Worm (Caenorhabditis elegans) whole organism, early embryonic: ENCODE measurements around the gene polk-1.

Source experiments
- B0310.2 ChIP-seq: sonication (generic microtip); optimal IDR thresholded peaks from 2 replicates; lab custom pipeline; 2016; ENCODE audit warnings: mild to moderate bottlenecking, missing genetic modification characterization, missing compliant biosample characterization
- F13C5.2 ChIP-seq: sonication (generic microtip); optimal IDR thresholded peaks from 2 replicates; lab custom pipeline; 2017; ENCODE audit warnings: mild to moderate bottlenecking, missing genetic modification characterization, inconsistent platforms, missing compliant biosample characterization
- aly-1 ChIP-seq: sonication (generic microtip); optimal IDR thresholded peaks from 2 replicates; lab custom pipeline; 2016; ENCODE audit warnings: missing genetic modification characterization, missing compliant biosample characterization
- ama-1 ChIP-seq: fragments of 150-350 bp; optimal IDR thresholded peaks from 2 replicates; lab custom pipeline; 2014
- ceh-13 ChIP-seq: fragments of 200-800 bp; sonication (Bioruptor generic); optimal IDR thresholded peaks from 2 replicates; lab custom pipeline; 2018; ENCODE audit warnings: mild to moderate bottlenecking, missing genetic modification characterization, missing compliant biosample characterization
- ceh-36 ChIP-seq: sonication (generic microtip); optimal IDR thresholded peaks from 2 replicates; lab custom pipeline; 2016; ENCODE audit warnings: missing genetic modification characterization, inconsistent platforms, missing compliant biosample characterization
- ets-7 ChIP-seq: sonication (generic microtip); optimal IDR thresholded peaks from 2 replicates; lab custom pipeline; 2016; ENCODE audit warnings: missing genotype, missing genetic modification characterization, missing compliant biosample characterization
- flt-1 ChIP-seq: fragments of 200-800 bp; sonication (Bioruptor generic); IDR thresholded peaks from 2 replicates; pipeline ENCODE4 v1.3.6; 2022; ENCODE audit warnings: missing genetic modification characterization, missing compliant biosample characterization
- hmbx-1 ChIP-seq: sonication (generic microtip); optimal IDR thresholded peaks from 2 replicates; lab custom pipeline; 2016; ENCODE audit warnings: mild to moderate bottlenecking, missing genetic modification characterization, missing compliant biosample characterization
- hmg-4 ChIP-seq: fragments of 200-800 bp; sonication (Bioruptor generic); optimal IDR thresholded peaks from 2 replicates; lab custom pipeline; 2018; ENCODE audit warnings: mild to moderate bottlenecking, missing genetic modification characterization, missing compliant biosample characterization
- hnd-1 ChIP-seq: sonication (generic microtip); optimal IDR thresholded peaks from 2 replicates; lab custom pipeline; 2016; ENCODE audit warnings: missing genetic modification characterization, missing compliant biosample characterization
- pes-1 ChIP-seq: fragments of 200-800 bp; sonication (Bioruptor generic); IDR thresholded peaks from 2 replicates; pipeline ENCODE4 v1.3.6; 2022; ENCODE audit warnings: missing genetic modification reagents, missing genetic modification characterization, missing compliant biosample characterization
- scrt-1 ChIP-seq: fragments of 200-800 bp; sonication (Bioruptor generic); IDR thresholded peaks from 2 replicates; pipeline ENCODE4 v1.3.6; 2022; ENCODE audit warnings: missing genetic modification characterization, missing compliant biosample characterization
- sea-1 ChIP-seq: fragments of 200-800 bp; sonication (Bioruptor generic); conservative IDR thresholded peaks from 2 replicates; pipeline ENCODE4 v1.3.6; 2022; ENCODE audit warnings: missing genetic modification characterization, missing compliant biosample characterization
- tbx-11 ChIP-seq: fragments of 200-800 bp; sonication (Bioruptor generic); IDR thresholded peaks from 2 replicates; pipeline ENCODE4 v1.3.6; 2022; ENCODE audit warnings: missing genetic modification characterization, missing compliant biosample characterization
- tbx-37 ChIP-seq: fragments of 200-800 bp; sonication (Bioruptor generic); conservative IDR thresholded peaks from 2 replicates; pipeline ENCODE4 v1.3.6; 2022; ENCODE audit warnings: missing genetic modification reagents, missing genetic modification characterization, missing compliant biosample characterization
- tra-4 ChIP-seq: sonication (generic microtip); optimal IDR thresholded peaks from 2 replicates; lab custom pipeline; 2017; ENCODE audit warnings: missing genetic modification characterization, missing compliant biosample characterization

Gene polk-1

ce11 chrIII:8628405-8628982 lies at the start of gene polk-1, which contains the start of gene gpr-1:
polk-1 (minus strand) TSS chrIII:8628590.
gpr-1 (plus strand) TSS chrIII:8628932.
- TF ChIP-seq ets-7 (no peak), ceh-36 (tag; lab: Kevin White, UChicago) (no peak), tbx-11 (GFP tag; lab: Robert Waterston, UW) (no peak), hmbx-1 (no peak), B0310.2 (tag; lab: Kevin White, UChicago) (no peak), aly-1 (tag; lab: Kevin White, UChicago) (no peak), pes-1 (GFP tag; lab: Robert Waterston, UW) (no peak), tra-4 (no peak), ama-1 (lab: Kevin White, UChicago) (no peak), tbx-37 (GFP tag; lab: Robert Waterston, UW) (no peak), hmg-4 (GFP tag; lab: Kevin White, UChicago) (no peak), scrt-1 (no peak), ceh-13 (GFP tag; lab: Kevin White, UChicago) (no peak), sea-1 (GFP tag; lab: Robert Waterston, UW) (no peak), F13C5.2 (no peak), flt-1 (GFP tag; lab: Robert Waterston, UW) (no peak), hnd-1 (tag; lab: Kevin White, UChicago) (no peak)

- TF ChIP-seq scrt-1 (no peak), ama-1 (lab: Kevin White, UChicago) (no peak), flt-1 (GFP tag; lab: Robert Waterston, UW) (no peak), pes-1 (GFP tag; lab: Robert Waterston, UW) (no peak), hnd-1 (tag; lab: Kevin White, UChicago) (no peak), hmbx-1 (no peak), ceh-13 (GFP tag; lab: Kevin White, UChicago) (no peak), B0310.2 (tag; lab: Kevin White, UChicago) (no peak), ets-7 (no peak), ceh-36 (tag; lab: Kevin White, UChicago) (no peak)
Observed at ce11 chrIII:8674980-8675485, 46.6 kb upstream of the polk-1 start, which contains the start of gene pgl-2. pgl-2 (minus strand) TSS chrIII:8675435.

ce11 chrIII:8668717-8669116 lies 40.3 kb upstream of the polk-1 start:
- no peak for TF ChIP-seq ama-1 (lab: Kevin White, UChicago)
- TF ChIP-seq aly-1 (tag; lab: Kevin White, UChicago) = no peak
- no peak for TF ChIP-seq scrt-1
- TF ChIP-seq sea-1 (GFP tag; lab: Robert Waterston, UW) = no peak
- TF ChIP-seq B0310.2 (tag; lab: Kevin White, UChicago) = no peak
- TF ChIP-seq tbx-11 (GFP tag; lab: Robert Waterston, UW) = no peak
- TF ChIP-seq tbx-37 (GFP tag; lab: Robert Waterston, UW) = no peak
- TF ChIP-seq hmg-4 (GFP tag; lab: Kevin White, UChicago) = no peak
- TF ChIP-seq tra-4 = no peak
- no peak for TF ChIP-seq pes-1 (GFP tag; lab: Robert Waterston, UW)
- no peak for TF ChIP-seq ceh-36 (tag; lab: Kevin White, UChicago)
- TF ChIP-seq F13C5.2 = no peak
- TF ChIP-seq hmbx-1 = no peak
- no peak for TF ChIP-seq ets-7
- TF ChIP-seq flt-1 (GFP tag; lab: Robert Waterston, UW) = no peak
- no peak for TF ChIP-seq hnd-1 (tag; lab: Kevin White, UChicago)
- no peak for TF ChIP-seq ceh-13 (GFP tag; lab: Kevin White, UChicago)

- TF ChIP-seq ceh-36 (tag; lab: Kevin White, UChicago) = no peak
- no peak for TF ChIP-seq aly-1 (tag; lab: Kevin White, UChicago)
- TF ChIP-seq tbx-37 (GFP tag; lab: Robert Waterston, UW) = no peak
- TF ChIP-seq sea-1 (GFP tag; lab: Robert Waterston, UW) = no peak
- no peak for TF ChIP-seq pes-1 (GFP tag; lab: Robert Waterston, UW)
- no peak for TF ChIP-seq B0310.2 (tag; lab: Kevin White, UChicago)
- TF ChIP-seq hmg-4 (GFP tag; lab: Kevin White, UChicago) = no peak
- no peak for TF ChIP-seq tbx-11 (GFP tag; lab: Robert Waterston, UW)
Observed at ce11 chrIII:8667382-8667781, 39.0 kb upstream of the polk-1 start, which contains the start of gene dpy-19. dpy-19 (minus strand) TSS chrIII:8667482.

ce11 chrIII:8664897-8665388 lies 36.6 kb upstream of the polk-1 start, which contains the start of gene F22B7.1:
F22B7.1 (plus strand) TSS chrIII:8665338.
- no peak for TF ChIP-seq flt-1 (GFP tag; lab: Robert Waterston, UW)
- no peak for TF ChIP-seq tra-4
- no peak for TF ChIP-seq ceh-13 (GFP tag; lab: Kevin White, UChicago)

- no peak for TF ChIP-seq hmbx-1
- no peak for TF ChIP-seq hmg-4 (GFP tag; lab: Kevin White, UChicago)
- no peak for TF ChIP-seq ceh-36 (tag; lab: Kevin White, UChicago)
- no peak for TF ChIP-seq aly-1 (tag; lab: Kevin White, UChicago)
- no peak for TF ChIP-seq hnd-1 (tag; lab: Kevin White, UChicago)
Observed at ce11 chrIII:8663143-8663542, 34.8 kb upstream of the polk-1 start.

- no peak for TF ChIP-seq hnd-1 (tag; lab: Kevin White, UChicago)
- TF ChIP-seq tbx-37 (GFP tag; lab: Robert Waterston, UW) = no peak
- TF ChIP-seq hmbx-1 = no peak
- no peak for TF ChIP-seq flt-1 (GFP tag; lab: Robert Waterston, UW)
- no peak for TF ChIP-seq pes-1 (GFP tag; lab: Robert Waterston, UW)
- no peak for TF ChIP-seq scrt-1
Observed at ce11 chrIII:8658367-8658761, 30.0 kb upstream of the polk-1 start.
